Fruit fly (Drosophila melanogaster) S2 (cell line): ENCODE data around the gene DENR.

Experiments used
- CG8478 ChIP-seq: fragments of >200 bp; optimal IDR thresholded peaks from 2 replicates; lab custom pipeline; 2018
- CTCF ChIP-seq, 2 experiments: fragments of >200 bp; optimal IDR thresholded peaks; 2 replicates each; lab custom pipeline; 2018

DNA sequence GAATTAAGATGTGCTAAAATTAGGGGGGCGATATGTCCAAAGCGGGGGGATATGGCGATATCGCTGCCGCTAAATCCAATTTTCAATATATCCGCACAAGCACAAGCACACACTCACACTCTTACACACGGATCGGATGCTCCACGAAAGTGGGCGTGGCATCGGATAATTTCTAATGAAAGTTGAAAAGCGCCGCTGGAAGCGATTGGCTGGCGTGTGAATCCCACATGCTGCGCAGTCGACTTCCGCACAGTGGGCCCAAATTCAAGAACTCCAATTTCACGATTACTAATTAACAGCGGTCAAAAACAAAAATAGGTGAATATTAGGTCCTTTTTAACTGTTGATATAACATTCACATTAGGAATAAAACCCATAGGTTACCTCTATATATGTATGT lies 25.6 kb upstream of the DENR start:
- no peak for TF ChIP-seq CG8478 (lab: Kevin White, UChicago)
- no peak for TF ChIP-seq CTCF (optimal IDR thresholded peaks at IDR 0.05; lab: Kevin White, UChicago)
